Worm (Caenorhabditis elegans): ENCODE data around the gene Y43F8B.19.

ce11 chrV:19462612-19463011 lies 49.5 kb downstream of the Y43F8B.19 start, which contains the start of gene Y43F8B.25:
- TF ChIP-seq fkh-10 (GFP tag; optimal IDR thresholded peaks at IDR 0.05) (no peak), ceh-28 (tag; optimal IDR thresholded peaks at IDR 0.05) (no peak), aly-2 (tag; optimal IDR thresholded peaks at IDR 0.05) (no peak), lin-39 (tag; optimal IDR thresholded peaks at IDR 0.05) (no peak), mdl-1 (tag; optimal IDR thresholded peaks at IDR 0.05) (no peak), snpc-4 (tag; optimal IDR thresholded peaks at IDR 0.05) (no peak), zag-1 (tag; optimal IDR thresholded peaks at IDR 0.05) (no peak), ztf-11 (tag; optimal IDR thresholded peaks at IDR 0.05) (no peak), unc-39 (tag; optimal IDR thresholded peaks at IDR 0.05) (no peak)

Data from whole organism, L3 larva.